Worm (Caenorhabditis elegans) whole organism, L1 larva: ENCODE measurements around the gene Y73C8C.12.

Source experiments
- C04F5.9 ChIP-seq: sonication (generic microtip); optimal IDR thresholded peaks from 2 replicates; lab custom pipeline; 2016; ENCODE audit warnings: missing genetic modification characterization, missing compliant biosample characterization
- C16A3.4 ChIP-seq: fragments of 150-350 bp; optimal IDR thresholded peaks from 2 replicates; lab custom pipeline; 2014; ENCODE audit warnings: missing biosample characterization, missing genetic modification characterization
- C34B4.2 ChIP-seq: sonication (generic microtip); optimal IDR thresholded peaks from 2 replicates; lab custom pipeline; 2017; ENCODE audit warnings: mild to moderate bottlenecking, missing genetic modification characterization, missing compliant biosample characterization
- Y116A8C.19 ChIP-seq: sonication (generic microtip); optimal IDR thresholded peaks from 2 replicates; lab custom pipeline; 2016; ENCODE audit warnings: missing compliant biosample characterization, missing genetic modification characterization, borderline replicate concordance
- aha-1 ChIP-seq: fragments of 150-350 bp; optimal IDR thresholded peaks from 2 replicates; lab custom pipeline; 2014; ENCODE audit warnings: missing biosample characterization, missing genetic modification characterization
- ama-1 ChIP-seq: fragments of 150-350 bp; optimal IDR thresholded peaks from 2 replicates; lab custom pipeline; 2014
- blmp-1 ChIP-seq: fragments of 150-350 bp; optimal IDR thresholded peaks from 2 replicates; lab custom pipeline; 2014; ENCODE audit warnings: missing biosample characterization, missing genetic modification characterization
- ceh-8 ChIP-seq: fragments of 200-800 bp; sonication (Bioruptor generic); optimal IDR thresholded peaks from 2 replicates; lab custom pipeline; 2018; ENCODE audit warnings: mild to moderate bottlenecking, missing genetic modification characterization, moderate library complexity, missing compliant biosample characterization
- ceh-82 ChIP-seq, 3 experiments: fragments of 150-350 bp in 1 of 3; sonication (generic microtip) in 2 of 3; optimal IDR thresholded peaks; 2 replicates each; lab custom pipeline; 2014 to 2017; ENCODE audit warnings: missing biosample characterization in 3 of 3, missing genetic modification characterization in 3 of 3
- ceh-88 ChIP-seq: fragments of 200-800 bp; sonication (Bioruptor generic); IDR thresholded peaks from 2 replicates; pipeline ENCODE4 v1.3.6; 2022; ENCODE audit warnings: missing genetic modification characterization, missing compliant biosample characterization
- ceh-90 ChIP-seq: sonication (generic microtip); optimal IDR thresholded peaks from 2 replicates; lab custom pipeline; 2016; ENCODE audit warnings: missing genetic modification characterization, missing compliant biosample characterization
- ces-1 ChIP-seq: fragments of 150-350 bp; optimal IDR thresholded peaks from 2 replicates; lab custom pipeline; 2014; ENCODE audit warnings: missing biosample characterization, missing genetic modification reagents, missing genetic modification characterization
- dpl-1 ChIP-seq, 3 experiments: fragments of 150-350 bp in 2 of 3; sonication (generic microtip) in 1 of 3; optimal IDR thresholded peaks; 2 replicates each; lab custom pipeline; 2014 to 2017; ENCODE audit warnings: missing biosample characterization in 3 of 3, missing genetic modification characterization in 3 of 3, missing genetic modification reagents in 3 of 3
- dsc-1 ChIP-seq: sonication (generic microtip); optimal IDR thresholded peaks from 2 replicates; lab custom pipeline; 2016; ENCODE audit warnings: mild to moderate bottlenecking, missing genetic modification characterization, missing compliant biosample characterization
- efl-1 ChIP-seq, 4 experiments: fragments of 150-350 bp; optimal IDR thresholded peaks in 3 of 4; peaks in 1 of 4; 1 replicate in 1 of 4; 2 replicates in 3 of 4; lab custom pipeline; 2014; ENCODE audit warnings: missing biosample characterization in 2 of 4, missing genetic modification characterization in 2 of 4, missing genetic modification reagents in 2 of 4
- egl-13 ChIP-seq: sonication (generic microtip); optimal IDR thresholded peaks from 2 replicates; lab custom pipeline; 2016; ENCODE audit warnings: missing genotype, missing genetic modification reagents, missing genetic modification characterization, missing compliant biosample characterization
- elt-2 ChIP-seq: sonication (generic microtip); optimal IDR thresholded peaks from 2 replicates; lab custom pipeline; 2016; ENCODE audit warnings: missing genetic modification characterization, mild to moderate bottlenecking, inconsistent platforms, missing compliant biosample characterization, missing genetic modification reagents
- fkh-10 ChIP-seq: sonication (generic microtip); optimal IDR thresholded peaks from 2 replicates; lab custom pipeline; 2017; ENCODE audit warnings: missing biosample characterization, missing genetic modification reagents, missing genetic modification characterization
- fos-1 ChIP-seq: fragments of 150-350 bp; optimal IDR thresholded peaks from 2 replicates; lab custom pipeline; 2014; ENCODE audit warnings: missing biosample characterization, missing genetic modification characterization
- grh-1 ChIP-seq: fragments of 200-800 bp; sonication (Bioruptor generic); IDR thresholded peaks from 2 replicates; pipeline ENCODE4 v1.3.6; 2022; ENCODE audit warnings: missing genetic modification reagents, missing genetic modification characterization, missing compliant biosample characterization
- hlh-17 ChIP-seq: fragments of 200-800 bp; sonication (Bioruptor generic); optimal IDR thresholded peaks from 2 replicates; lab custom pipeline; 2018; ENCODE audit warnings: missing genetic modification characterization, mild to moderate bottlenecking, missing compliant biosample characterization, moderate library complexity, borderline replicate concordance
- hpl-2 ChIP-seq: fragments of 150-350 bp; optimal IDR thresholded peaks from 2 replicates; lab custom pipeline; 2014; ENCODE audit warnings: missing biosample characterization, missing genetic modification reagents, missing genetic modification characterization
- jun-1 ChIP-seq: fragments of 150-350 bp; optimal IDR thresholded peaks from 2 replicates; lab custom pipeline; 2014; ENCODE audit warnings: missing biosample characterization, missing genetic modification reagents, missing genetic modification characterization
- lin-14 ChIP-seq: fragments of 200-800 bp; sonication (Bioruptor generic); optimal IDR thresholded peaks from 2 replicates; lab custom pipeline; 2018; ENCODE audit warnings: mild to moderate bottlenecking, missing genetic modification characterization, moderate library complexity, missing compliant biosample characterization
- lin-35 ChIP-seq, 2 experiments: fragments of 150-350 bp; optimal IDR thresholded peaks; 2 replicates each; lab custom pipeline; 2014; ENCODE audit warnings: missing biosample characterization in 2 of 2, missing genetic modification characterization in 2 of 2, missing genetic modification reagents in 2 of 2
- lin-39 ChIP-seq: fragments of 150-350 bp; optimal IDR thresholded peaks from 2 replicates; lab custom pipeline; 2014; ENCODE audit warnings: missing biosample characterization, missing genetic modification reagents, missing genetic modification characterization
- mab-9 ChIP-seq: fragments of 200-800 bp; sonication (Bioruptor generic); IDR thresholded peaks from 2 replicates; pipeline ENCODE4 v1.3.6; 2022; ENCODE audit warnings: missing genetic modification reagents, missing genetic modification characterization, missing compliant biosample characterization
- mef-2 ChIP-seq: fragments of 150-350 bp; optimal IDR thresholded peaks from 2 replicates; lab custom pipeline; 2014; ENCODE audit warnings: missing biosample characterization, missing genetic modification characterization
- mep-1 ChIP-seq: fragments of 150-350 bp; optimal IDR thresholded peaks from 2 replicates; lab custom pipeline; 2014; ENCODE audit warnings: missing biosample characterization, missing genetic modification characterization
- nhr-19 ChIP-seq: fragments of 200-800 bp; sonication (Bioruptor generic); conservative IDR thresholded peaks from 2 replicates; pipeline ENCODE4 v1.3.6; 2022; ENCODE audit warnings: missing genetic modification characterization, missing compliant biosample characterization
- nhr-20 ChIP-seq: sonication (generic microtip); optimal IDR thresholded peaks from 2 replicates; lab custom pipeline; 2016; ENCODE audit warnings: mild to moderate bottlenecking, missing genetic modification characterization, missing compliant biosample characterization
- nhr-237 ChIP-seq: fragments of 150-350 bp; optimal IDR thresholded peaks from 2 replicates; lab custom pipeline; 2014; ENCODE audit warnings: missing biosample characterization, missing genetic modification characterization
- nhr-71 ChIP-seq: sonication (generic microtip); optimal IDR thresholded peaks from 2 replicates; lab custom pipeline; 2016; ENCODE audit warnings: mild to moderate bottlenecking, missing genetic modification characterization, moderate library complexity, missing compliant biosample characterization
- nhr-77 ChIP-seq: fragments of 150-350 bp; optimal IDR thresholded peaks from 2 replicates; lab custom pipeline; 2014; ENCODE audit warnings: missing biosample characterization, missing genetic modification characterization
- nhr-84 ChIP-seq: sonication (generic microtip); optimal IDR thresholded peaks from 2 replicates; lab custom pipeline; 2017; ENCODE audit warnings: missing biosample characterization, missing genetic modification characterization
- pqm-1 ChIP-seq: sonication (generic microtip); optimal IDR thresholded peaks from 3 replicates; lab custom pipeline; 2017; ENCODE audit warnings: missing biosample characterization, missing genetic modification characterization
- rnt-1 ChIP-seq: sonication (generic microtip); optimal IDR thresholded peaks from 2 replicates; lab custom pipeline; 2016; ENCODE audit warnings: mild to moderate bottlenecking, missing genetic modification characterization, moderate library complexity, missing compliant biosample characterization
- sptf-1 ChIP-seq: fragments of 150-350 bp; optimal IDR thresholded peaks from 2 replicates; lab custom pipeline; 2014; ENCODE audit warnings: missing biosample characterization, missing genetic modification characterization
- tbx-2 ChIP-seq: sonication (generic microtip); optimal IDR thresholded peaks from 2 replicates; lab custom pipeline; 2016; ENCODE audit warnings: missing genetic modification characterization, missing compliant biosample characterization
- unc-130 ChIP-seq: fragments of 150-350 bp; optimal IDR thresholded peaks from 2 replicates; lab custom pipeline; 2017; ENCODE audit warnings: missing biosample characterization, missing genetic modification characterization, inconsistent platforms
- unc-98 ChIP-seq: fragments of 200-800 bp; sonication (Bioruptor generic); IDR thresholded peaks from 2 replicates; pipeline ENCODE4 v1.3.6; 2022; ENCODE audit warnings: missing genetic modification characterization, missing compliant biosample characterization
- zag-1 ChIP-seq: fragments of 150-350 bp; optimal IDR thresholded peaks from 2 replicates; lab custom pipeline; 2014; ENCODE audit warnings: missing biosample characterization, missing genetic modification characterization
- ztf-4 ChIP-seq: fragments of 150-350 bp; optimal IDR thresholded peaks from 2 replicates; lab custom pipeline; 2014; ENCODE audit warnings: missing biosample characterization, missing genetic modification characterization

Y73C8C.12 gene

ce11 chrV:3132116-3132515 is 7.1 kb downstream of the Y73C8C.12 start:
- peak; percentile 45 for TF ChIP-seq ceh-8 (GFP tag; lab: Kevin White, UChicago)
- no peak for TF ChIP-seq sptf-1
- no peak for TF ChIP-seq grh-1 (GFP tag; lab: Robert Waterston, UW)
- TF ChIP-seq, all 84 proteins: peak for 1

ce11 chrV:3133293-3133755 is 8.3 kb downstream of the Y73C8C.12 start, which contains the start of gene F02C9.2:
Gene F02C9.2, plus strand, starts transcription at chrV:3133705.
- TF ChIP-seq Y116A8C.19 (tag; lab: Kevin White, UChicago), result no peak
- no peak for TF ChIP-seq efl-1 (optimal IDR thresholded peaks at IDR 0.05; lab: Kevin White, UChicago)
- TF ChIP-seq efl-1 (GFP tag; optimal IDR thresholded peaks at IDR 0.05 in 1 of 2; lab: Kevin White, UChicago), result no peak
- TF ChIP-seq blmp-1 (tag; lab: Kevin White, UChicago), result no peak
- no peak for TF ChIP-seq dsc-1 (tag; lab: Kevin White, UChicago)
- TF ChIP-seq C34B4.2 (tag; lab: Kevin White, UChicago), result no peak
- TF ChIP-seq, all 84 proteins: peak for 0

- TF ChIP-seq nhr-237, result no peak
- TF ChIP-seq zag-1 (tag; lab: Kevin White, UChicago), result no peak
- no peak for TF ChIP-seq nhr-84 (tag; lab: Kevin White, UChicago)
- TF ChIP-seq nhr-20 (tag; lab: Kevin White, UChicago), result no peak
- TF ChIP-seq pqm-1 (tag; lab: Kevin White, UChicago), result no peak
- TF ChIP-seq unc-130, result no peak
- TF ChIP-seq ceh-8 (GFP tag; lab: Kevin White, UChicago), result no peak
- TF ChIP-seq hpl-2 (GFP tag; lab: Kevin White, UChicago), result no peak
- TF ChIP-seq C16A3.4, result no peak
- TF ChIP-seq aha-1 (tag; lab: Kevin White, UChicago), result no peak
- TF ChIP-seq ztf-4 (tag; lab: Kevin White, UChicago), result no peak
- no peak for TF ChIP-seq grh-1 (GFP tag; lab: Robert Waterston, UW)
- no peak for TF ChIP-seq fos-1
- TF ChIP-seq unc-98 (GFP tag; lab: Robert Waterston, UW), result no peak
- no peak for TF ChIP-seq efl-1 (optimal IDR thresholded peaks at IDR 0.05; lab: Kevin White, UChicago)
- no peak for TF ChIP-seq efl-1 (GFP tag; optimal IDR thresholded peaks at IDR 0.05 in 1 of 2; lab: Kevin White, UChicago)
- TF ChIP-seq jun-1 (tag; lab: Kevin White, UChicago), result no peak
- TF ChIP-seq lin-35 (GFP tag; optimal IDR thresholded peaks at IDR 0.05; lab: Kevin White, UChicago), result no peak
- no peak for TF ChIP-seq nhr-71 (tag; lab: Kevin White, UChicago)
- TF ChIP-seq mab-9, result no peak
- TF ChIP-seq lin-14 (GFP tag; lab: Kevin White, UChicago), result no peak
These were observed 13.5 kb downstream of the Y73C8C.12 start, which contains the start of the genes irld-3 and F02C9.1 for ce11 chrV:3138488-3138887. Gene irld-3, minus strand, starts transcription at chrV:3138588. Gene F02C9.1, plus strand, starts transcription at chrV:3138703.

ce11 chrV:3141190-3141589 is 16.2 kb downstream of the Y73C8C.12 start, which contains the start of gene srab-9:
Gene srab-9, minus strand, starts transcription at chrV:3141290.
- no peak for TF ChIP-seq nhr-19 (GFP tag; lab: Robert Waterston, UW)
- no peak for TF ChIP-seq tbx-2
- TF ChIP-seq hlh-17, result no peak
- no peak for TF ChIP-seq nhr-84 (tag; lab: Kevin White, UChicago)
- no peak for TF ChIP-seq fos-1

- TF ChIP-seq ceh-88 (no peak), egl-13 (tag; lab: Kevin White, UChicago) (no peak)
These were observed 19.5 kb downstream of the Y73C8C.12 start, which contains the start of gene srab-10 for ce11 chrV:3144494-3144893. Gene srab-10, minus strand, starts transcription at chrV:3144594.

- TF ChIP-seq dpl-1 (GFP tag; optimal IDR thresholded peaks at IDR 0.05; lab: Kevin White, UChicago), result no peak
- no peak for TF ChIP-seq ceh-90
- TF ChIP-seq fkh-10 (GFP tag; lab: Kevin White, UChicago), result no peak
- TF ChIP-seq mep-1, result no peak
- TF ChIP-seq C04F5.9 (tag; lab: Kevin White, UChicago), result no peak
- no peak for TF ChIP-seq nhr-77 (tag; lab: Kevin White, UChicago)
- no peak for TF ChIP-seq rnt-1
- no peak for TF ChIP-seq lin-39
- TF ChIP-seq ces-1 (GFP tag; lab: Kevin White, UChicago), result no peak
- no peak for TF ChIP-seq nhr-19 (GFP tag; lab: Robert Waterston, UW)
- no peak for TF ChIP-seq egl-13 (tag; lab: Kevin White, UChicago)
- TF ChIP-seq elt-2 (tag; lab: Kevin White, UChicago), result no peak
- TF ChIP-seq ztf-4 (tag; lab: Kevin White, UChicago), result no peak
- no peak for TF ChIP-seq mef-2 (tag; lab: Kevin White, UChicago)
- no peak for TF ChIP-seq ama-1
- TF ChIP-seq ceh-82 (tag; optimal IDR thresholded peaks at IDR 0.05; lab: Kevin White, UChicago), result no peak
- TF ChIP-seq blmp-1 (tag; lab: Kevin White, UChicago), result no peak
These were observed 20.2 kb downstream of the Y73C8C.12 start for ce11 chrV:3145241-3145640.
